Fruit fly (Drosophila melanogaster) whole organism, pupa: ENCODE data around the gene mirr.

Experiments
- CG10348 ChIP-seq: fragments of 200-800 bp; sonication (Bioruptor generic); IDR thresholded peaks from 2 replicates; pipeline ENCODE4 v1.3.6; 2022; ENCODE audit warnings: missing biosample characterization, missing genetic modification characterization
- CG12605 ChIP-seq: fragments of 200-800 bp; sonication (Bioruptor generic); IDR thresholded peaks from 2 replicates; pipeline ENCODE4 v1.3.6; 2022; ENCODE audit warnings: missing biosample characterization, missing genetic modification characterization
- CG13204 ChIP-seq: fragments of 200-800 bp; sonication (Bioruptor generic); optimal IDR thresholded peaks from 2 replicates; lab custom pipeline; 2018; ENCODE audit warnings: missing biosample characterization, mild to moderate bottlenecking, missing genetic modification characterization, moderate library complexity
- CG14655 ChIP-seq: fragments of 200-800 bp; sonication (Bioruptor generic); optimal IDR thresholded peaks from 3 replicates; lab custom pipeline; 2017; ENCODE audit warnings: mild to moderate bottlenecking, missing biosample characterization, missing genetic modification reagents, missing genetic modification characterization
- CG15710 ChIP-seq: fragments of 200-800 bp; sonication (Bioruptor generic); optimal IDR thresholded peaks from 2 replicates; lab custom pipeline; 2018; ENCODE audit warnings: missing biosample characterization, mild to moderate bottlenecking, missing genetic modification characterization, moderate library complexity
- CG17806 ChIP-seq: fragments of 200-800 bp; sonication (Bioruptor generic); optimal IDR thresholded peaks from 2 replicates; lab custom pipeline; 2018; ENCODE audit warnings: missing biosample characterization, mild to moderate bottlenecking, missing genetic modification characterization, moderate library complexity
- CG32121 ChIP-seq: fragments of 200-800 bp; sonication (Bioruptor generic); IDR thresholded peaks from 2 replicates; pipeline ENCODE4 v1.3.6; 2022; ENCODE audit warnings: missing biosample characterization, missing genetic modification characterization
- CG34367 ChIP-seq: fragments of 200-800 bp; sonication (Bioruptor generic); optimal IDR thresholded peaks from 2 replicates; lab custom pipeline; 2018; ENCODE audit warnings: missing biosample characterization, mild to moderate bottlenecking, missing genetic modification characterization
- CG4496 ChIP-seq: fragments of 200-800 bp; sonication (Bioruptor generic); IDR thresholded peaks from 3 replicates; pipeline ENCODE4 v1.3.6; 2022; ENCODE audit warnings: missing biosample characterization, missing genetic modification characterization
- CG8159 ChIP-seq: fragments of 200-800 bp; sonication (Bioruptor generic); optimal IDR thresholded peaks from 3 replicates; lab custom pipeline; 2018; ENCODE audit warnings: missing biosample characterization, mild to moderate bottlenecking, missing genetic modification characterization, moderate library complexity
- CG8301 ChIP-seq: fragments of 200-800 bp; sonication (Bioruptor generic); optimal IDR thresholded peaks from 2 replicates; lab custom pipeline; 2018; ENCODE audit warnings: missing biosample characterization, mild to moderate bottlenecking, missing genetic modification characterization
- CG9948 ChIP-seq: fragments of 200-800 bp; sonication (Bioruptor generic); optimal IDR thresholded peaks from 2 replicates; lab custom pipeline; 2018; ENCODE audit warnings: missing biosample characterization, mild to moderate bottlenecking, missing genetic modification characterization, moderate library complexity
- D1 ChIP-seq: fragments of 200-800 bp; sonication (Bioruptor generic); optimal IDR thresholded peaks from 2 replicates; lab custom pipeline; 2018; ENCODE audit warnings: missing biosample characterization, mild to moderate bottlenecking, missing genetic modification characterization, moderate library complexity
- EcR ChIP-seq: fragments of 200-800 bp; sonication (Bioruptor generic); optimal IDR thresholded peaks from 3 replicates; lab custom pipeline; 2019; ENCODE audit warnings: missing biosample characterization, missing genetic modification characterization, mild to moderate bottlenecking, moderate library complexity, missing genetic modification reagents
- Ets98B ChIP-seq: fragments of 200-800 bp; sonication (Bioruptor generic); IDR thresholded peaks from 2 replicates; pipeline ENCODE4 v1.3.6; 2022; ENCODE audit warnings: missing biosample characterization, missing genetic modification characterization
- Pif1A ChIP-seq: fragments of 200-800 bp; sonication (Bioruptor generic); optimal IDR thresholded peaks from 3 replicates; lab custom pipeline; 2016; ENCODE audit warnings: missing biosample characterization, missing genetic modification characterization
- Pif1B ChIP-seq: fragments of 200-800 bp; sonication (Bioruptor generic); optimal IDR thresholded peaks from 3 replicates; lab custom pipeline; 2016; ENCODE audit warnings: missing biosample characterization, missing genetic modification characterization
- Snoo ChIP-seq: fragments of 200-800 bp; sonication (Bioruptor generic); optimal IDR thresholded peaks from 3 replicates; lab custom pipeline; 2017; ENCODE audit warnings: missing biosample characterization, mild to moderate bottlenecking, missing genetic modification characterization, inconsistent platforms
- fd96Ca ChIP-seq: fragments of 200-800 bp; sonication (Bioruptor generic); IDR thresholded peaks from 3 replicates; pipeline ENCODE4 v1.3.6; 2022; ENCODE audit warnings: missing biosample characterization, missing genetic modification characterization
- gl ChIP-seq: fragments of 200-800 bp; sonication (Bioruptor generic); optimal IDR thresholded peaks from 2 replicates; lab custom pipeline; 2018; ENCODE audit warnings: missing biosample characterization, mild to moderate bottlenecking, missing genetic modification characterization
- rn ChIP-seq: fragments of 200-800 bp; sonication (Bioruptor generic); IDR thresholded peaks from 2 replicates; pipeline ENCODE4 v1.3.6; 2022; ENCODE audit warnings: missing biosample characterization, missing genetic modification characterization

Gene mirr

DNA sequence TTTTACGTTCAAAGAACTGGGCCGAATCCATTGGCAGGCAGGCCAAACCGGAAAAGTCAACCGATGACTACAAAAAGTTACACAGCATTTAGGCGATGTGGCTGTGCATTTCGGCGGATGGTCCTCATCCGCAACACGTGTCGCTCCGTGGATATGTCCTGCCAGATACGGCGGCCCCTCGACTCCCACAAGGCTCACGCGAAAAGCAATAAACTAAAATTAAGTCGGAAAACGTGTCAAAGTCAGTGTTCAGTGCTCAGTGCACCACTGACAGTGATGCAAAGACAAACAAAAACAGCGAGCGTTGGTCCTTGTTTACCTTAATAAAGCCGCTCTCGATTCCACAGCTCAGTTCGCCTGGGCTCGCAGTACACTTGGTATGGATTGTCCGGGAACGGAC, 36.2 kb downstream of the mirr start:
- TF ChIP-seq EcR (GFP tag; lab: Kevin White, UChicago), result no peak
- no peak for TF ChIP-seq fd96Ca (GFP tag; lab: Robert Waterston, UW)
- no peak for TF ChIP-seq CG4496
- no peak for TF ChIP-seq CG32121 (GFP tag; lab: Robert Waterston, UW)
- no peak for TF ChIP-seq Ets98B (GFP tag; lab: Robert Waterston, UW)
- no peak for TF ChIP-seq gl (tag; lab: Kevin White, UChicago)
- TF ChIP-seq CG9948 (tag; lab: Kevin White, UChicago), result no peak
- no peak for TF ChIP-seq CG8159
- TF ChIP-seq Pif1A (GFP tag; lab: Kevin White, UChicago), result no peak
- TF ChIP-seq CG8301 (tag; lab: Kevin White, UChicago), result no peak

DNA sequence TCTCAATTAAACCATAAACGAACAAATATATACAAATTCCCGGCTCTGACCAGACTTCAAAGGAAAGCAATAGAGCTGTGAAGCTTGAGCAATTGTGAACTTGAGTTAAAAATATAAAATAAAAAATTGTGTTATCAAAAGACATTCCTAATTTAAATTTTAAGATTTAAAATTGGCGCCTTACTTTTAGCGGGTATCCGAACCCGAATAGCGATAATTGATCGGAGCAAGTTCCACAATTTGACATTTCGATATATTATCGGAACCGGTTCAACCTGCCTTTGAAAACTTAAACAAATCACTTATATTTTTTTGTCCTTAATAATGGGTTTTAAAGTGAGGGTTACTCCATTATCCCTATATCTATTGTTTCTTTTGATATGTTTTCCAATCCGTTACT, 39.3 kb downstream of the mirr start:
- TF ChIP-seq CG10348 (GFP tag; lab: Robert Waterston, UW) (no peak), CG8301 (tag; lab: Kevin White, UChicago) (no peak), Pif1A (GFP tag; lab: Kevin White, UChicago) (no peak), EcR (GFP tag; lab: Kevin White, UChicago) (no peak), CG13204 (no peak), D1 (tag; lab: Kevin White, UChicago) (no peak), CG15710 (tag; lab: Kevin White, UChicago) (no peak), CG8159 (no peak), CG4496 (no peak)
- TF ChIP-seq, all 21 proteins: peak for 0

dm6 chr3L:12734550-12735012, 41.1 kb downstream of the mirr start, which contains the start of the genes SmD1 and Ptp69D:
Gene SmD1 (minus strand): TSS chr3L:12734611.
Gene Ptp69D (plus strand): TSS chr3L:12734945.
- TF ChIP-seq CG12605 (GFP tag; lab: Robert Waterston, UW) (no peak), fd96Ca (GFP tag; lab: Robert Waterston, UW) (no peak)

DNA sequence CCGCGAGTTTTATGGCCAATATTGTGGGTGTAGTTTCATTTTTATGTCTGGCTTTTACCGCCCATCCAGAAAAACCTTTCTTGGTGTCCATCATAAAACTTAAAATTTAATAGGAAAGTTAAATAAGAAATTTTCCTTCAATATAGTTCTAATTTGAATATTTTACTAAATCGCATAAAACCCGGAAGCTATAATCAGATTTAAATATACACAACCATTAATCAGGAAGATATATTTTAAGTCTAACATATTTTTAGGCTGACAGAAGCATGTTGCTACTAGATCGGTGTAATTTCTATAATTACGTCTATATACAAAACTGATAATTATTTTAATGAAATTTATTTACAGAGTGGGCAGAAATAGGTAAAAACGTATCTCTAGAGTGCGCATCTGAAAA, 42.3 kb downstream of the mirr start:
- TF ChIP-seq Pif1A (GFP tag; lab: Kevin White, UChicago) (no peak), CG13204 (no peak), CG10348 (GFP tag; lab: Robert Waterston, UW) (no peak), CG15710 (tag; lab: Kevin White, UChicago) (no peak)

DNA sequence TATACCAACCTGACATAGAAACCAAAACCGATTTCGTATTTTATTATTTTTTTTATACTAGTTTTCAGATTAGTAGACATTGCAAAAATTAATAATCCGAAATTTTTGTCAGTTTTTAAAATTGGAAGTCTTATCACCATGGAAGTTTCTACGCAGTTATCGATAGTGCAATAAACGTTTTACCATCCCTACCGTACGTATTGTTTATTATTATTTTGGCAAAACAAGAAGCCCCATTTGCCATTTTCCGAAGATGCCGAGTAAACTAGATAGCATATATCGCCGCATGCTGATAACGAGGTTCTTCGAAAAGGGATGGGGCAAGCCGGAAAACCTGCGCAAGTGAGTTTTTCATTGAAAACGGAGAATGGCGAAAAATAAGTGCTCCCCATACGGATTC, 48.2 kb downstream of the mirr start, which contains the start of gene CG32112:
Gene CG32112, plus strand, starts transcription at position 111 of the 400 bp plus-strand sequence.
- TF ChIP-seq CG17806 (no peak), D1 (tag; lab: Kevin White, UChicago) (peak; percentile 38), CG14655 (no peak)

DNA sequence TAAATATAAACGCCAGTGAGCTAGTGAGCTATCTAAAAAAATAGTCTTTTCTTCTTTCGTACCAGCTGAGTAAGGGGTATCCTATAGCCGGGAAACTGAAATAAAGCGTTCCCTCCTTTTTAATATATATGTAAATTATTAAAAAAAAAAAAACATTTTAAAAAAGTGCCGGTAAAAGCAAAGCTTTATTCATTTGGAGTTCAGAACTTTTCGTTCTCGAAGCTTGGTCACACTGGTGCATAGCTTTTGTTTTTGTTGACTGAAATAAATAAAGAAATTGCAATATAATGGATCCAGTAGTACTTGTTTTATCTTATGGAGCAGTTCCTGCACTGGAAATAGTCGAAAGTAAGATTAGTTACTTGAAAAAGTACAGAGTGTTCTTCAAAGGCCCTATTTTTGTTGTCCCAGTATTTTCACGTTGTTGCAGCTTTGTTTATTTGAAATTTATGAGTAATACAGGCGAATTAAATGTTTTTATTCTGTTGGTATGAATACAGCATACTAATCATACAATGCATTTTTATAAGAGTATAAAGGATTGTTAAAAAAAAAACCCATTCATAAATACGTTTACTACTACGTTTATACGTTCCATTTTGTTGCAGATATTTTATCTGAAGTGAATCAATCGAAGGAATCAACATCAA, 51.8 kb downstream of the mirr start, which contains the start of gene CG32109:
Gene CG32109, plus strand, starts transcription at position 224 of the 650 bp plus-strand sequence.
- TF ChIP-seq CG8301 (tag; lab: Kevin White, UChicago), result no peak
- no peak for TF ChIP-seq CG34367 (tag; lab: Kevin White, UChicago)
- TF ChIP-seq fd96Ca (GFP tag; lab: Robert Waterston, UW), result no peak
- no peak for TF ChIP-seq CG15710 (tag; lab: Kevin White, UChicago)
- TF ChIP-seq D1 (tag; lab: Kevin White, UChicago), result peak; percentile 25
- TF ChIP-seq CG14655, result no peak
- peak; percentile 0 for TF ChIP-seq Snoo (tag; lab: Kevin White, UChicago)
- no peak for TF ChIP-seq CG4496
- no peak for TF ChIP-seq CG17806
- TF ChIP-seq CG8159, result no peak
- no peak for TF ChIP-seq CG12605 (GFP tag; lab: Robert Waterston, UW)
- no peak for TF ChIP-seq Ets98B (GFP tag; lab: Robert Waterston, UW)
- TF ChIP-seq rn (GFP tag; lab: Robert Waterston, UW), result no peak
- TF ChIP-seq EcR (GFP tag; lab: Kevin White, UChicago), result no peak
- no peak for TF ChIP-seq CG9948 (tag; lab: Kevin White, UChicago)
- no peak for TF ChIP-seq Pif1A (GFP tag; lab: Kevin White, UChicago)

DNA sequence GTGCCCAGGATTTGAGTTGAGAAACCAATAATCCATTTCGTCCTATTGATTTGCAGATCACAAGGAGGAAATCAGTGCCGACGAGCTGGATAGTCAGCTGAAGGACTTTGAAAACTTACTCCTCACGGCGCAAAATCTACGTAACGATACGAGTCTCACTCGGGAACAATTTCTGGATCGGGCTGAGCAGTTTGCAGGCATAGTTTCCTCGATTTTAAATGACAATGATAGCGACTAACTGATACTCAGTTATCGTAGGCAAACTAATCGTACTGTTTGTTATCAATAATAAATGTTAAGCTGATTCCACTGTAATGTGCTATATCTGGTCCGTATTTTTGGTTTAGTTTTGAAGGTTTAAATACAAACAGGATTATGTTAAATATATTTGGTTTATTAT, 52.8 kb downstream of the mirr start:
- no peak for TF ChIP-seq CG15710 (tag; lab: Kevin White, UChicago)
- TF ChIP-seq CG8301 (tag; lab: Kevin White, UChicago), result no peak
- no peak for TF ChIP-seq CG34367 (tag; lab: Kevin White, UChicago)
- no peak for TF ChIP-seq Pif1B (GFP tag; lab: Kevin White, UChicago)
- no peak for TF ChIP-seq CG32121 (GFP tag; lab: Robert Waterston, UW)
- TF ChIP-seq CG12605 (GFP tag; lab: Robert Waterston, UW), result no peak
- TF ChIP-seq gl (tag; lab: Kevin White, UChicago), result no peak
- TF ChIP-seq Pif1A (GFP tag; lab: Kevin White, UChicago), result no peak
- no peak for TF ChIP-seq EcR (GFP tag; lab: Kevin White, UChicago)
- no peak for TF ChIP-seq CG4496
- no peak for TF ChIP-seq Snoo (tag; lab: Kevin White, UChicago)
- TF ChIP-seq CG10348 (GFP tag; lab: Robert Waterston, UW), result no peak
- no peak for TF ChIP-seq D1 (tag; lab: Kevin White, UChicago)
- TF ChIP-seq Ets98B (GFP tag; lab: Robert Waterston, UW), result no peak
- no peak for TF ChIP-seq CG13204
- TF ChIP-seq CG9948 (tag; lab: Kevin White, UChicago), result no peak
- TF ChIP-seq fd96Ca (GFP tag; lab: Robert Waterston, UW), result no peak
- TF ChIP-seq rn (GFP tag; lab: Robert Waterston, UW), result no peak
- TF ChIP-seq CG8159, result no peak
